Worm (Caenorhabditis elegans): Measurements from ENCODE around the gene fbxb-26.

DNA sequence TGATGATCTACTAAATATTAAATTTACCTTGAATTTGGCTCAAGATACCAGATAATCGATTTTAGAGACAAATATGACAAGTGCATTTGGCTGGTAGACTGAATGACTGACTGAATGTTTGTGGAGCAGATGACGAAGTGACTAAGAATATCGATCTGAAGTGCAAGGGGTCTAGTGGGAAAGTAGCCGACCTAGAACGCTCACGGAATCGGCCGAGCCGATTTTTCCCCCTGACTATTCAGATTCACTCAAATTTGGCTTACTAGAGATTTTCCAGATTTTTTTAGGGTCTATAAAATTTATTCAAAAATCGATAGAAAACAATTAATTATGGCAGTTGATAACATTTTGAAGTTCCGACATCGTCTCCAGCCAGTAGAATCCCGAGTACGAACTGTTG, 12.2 kb downstream of the fbxb-26 start, which contains the start of gene fbxc-26:
- TF ChIP-seq elt-3 (tag; optimal IDR thresholded peaks at IDR 0.05) (no peak), lin-13 (tag; optimal IDR thresholded peaks at IDR 0.05) (no peak), nhr-2 (tag; optimal IDR thresholded peaks at IDR 0.05) (no peak), lsy-2 (tag; optimal IDR thresholded peaks at IDR 0.05) (no peak)

All from whole organism, mixed stage, embryonic.